Worm (Caenorhabditis elegans) whole organism, late embryonic: ENCODE measurements around the gene pgl-1.

ENCODE experiments used
- odd-2 ChIP-seq: sonication (generic microtip); optimal IDR thresholded peaks from 2 replicates; lab custom pipeline; 2017; ENCODE audit warnings: antibody characterized with exemption, mild to moderate bottlenecking, missing genetic modification characterization, missing compliant biosample characterization
- pag-3 ChIP-seq: sonication (generic microtip); optimal IDR thresholded peaks from 2 replicates; lab custom pipeline; 2016; ENCODE audit warnings: missing compliant biosample characterization, missing genetic modification characterization, borderline replicate concordance
- ztf-16 ChIP-seq: sonication (generic microtip); optimal IDR thresholded peaks from 2 replicates; lab custom pipeline; 2017; ENCODE audit warnings: missing genetic modification characterization, missing compliant biosample characterization

DNA sequence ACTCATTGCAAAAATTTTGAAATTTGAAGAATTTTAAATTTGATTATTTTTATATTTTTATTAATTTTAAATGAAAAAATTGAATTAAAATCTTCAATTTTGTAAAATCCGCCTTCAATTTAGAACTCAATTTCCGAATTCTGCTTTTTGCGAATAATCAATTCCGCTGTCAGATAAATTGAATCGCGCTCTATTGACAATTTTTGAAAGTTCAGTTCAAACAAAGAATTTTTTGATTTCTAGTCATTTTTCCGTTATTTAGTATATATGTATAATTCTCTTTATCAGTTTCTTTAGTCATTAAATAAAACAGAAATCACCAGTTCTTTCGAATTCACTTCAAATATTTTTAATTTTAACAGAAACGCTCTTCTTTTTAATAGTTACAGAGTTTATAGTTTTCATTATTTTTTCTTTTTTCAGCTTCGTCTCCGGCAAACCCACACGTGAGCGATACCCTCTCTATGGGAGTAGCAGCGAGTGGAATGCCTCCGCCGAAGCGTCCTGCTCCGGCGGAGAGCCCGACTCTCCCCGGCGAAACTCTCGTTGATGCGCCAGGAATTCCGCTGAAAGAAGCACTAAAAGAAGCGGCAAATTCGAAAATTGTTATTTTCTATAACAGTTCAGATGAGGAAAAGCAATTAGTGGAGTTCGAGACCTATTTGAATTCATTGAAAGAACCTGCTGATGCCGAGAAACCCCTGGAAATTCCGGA is 35.8 kb upstream of the pgl-1 start:
- TF ChIP-seq odd-2 (tag; lab: Kevin White, UChicago) (no peak), pag-3 (tag; lab: Kevin White, UChicago) (no peak), ztf-16 (tag; lab: Kevin White, UChicago) (no peak)
